Fruit fly (Drosophila melanogaster) whole organism, wandering third instar larva: ENCODE results near the gene CG43931.

Source experiments
- CG32264 ChIP-seq: fragments of 200-800 bp; sonication (Bioruptor generic); optimal IDR thresholded peaks from 2 replicates; lab custom pipeline; 2016; ENCODE audit warnings: missing biosample characterization, missing genetic modification characterization
- CG9705 ChIP-seq: fragments of 200-800 bp; sonication (Bioruptor generic); optimal IDR thresholded peaks from 2 replicates; lab custom pipeline; 2018; ENCODE audit warnings: missing biosample characterization, mild to moderate bottlenecking, missing genetic modification characterization
- Dfd ChIP-seq: fragments of >200 bp; optimal IDR thresholded peaks from 2 replicates; lab custom pipeline; 2017; ENCODE audit warnings: missing biosample characterization, missing genetic modification characterization
- Dif ChIP-seq: fragments of 200-275, 200-300 bp; sonication (Bioruptor generic); optimal IDR thresholded peaks from 2 replicates; lab custom pipeline; 2018; ENCODE audit warnings: missing biosample characterization, missing genetic modification characterization; ENCODE audit not compliant: partially characterized antibody
- GATAd ChIP-seq: sonication (Bioruptor generic); optimal IDR thresholded peaks from 2 replicates; lab custom pipeline; 2016; ENCODE audit warnings: missing biosample characterization, missing genetic modification characterization
- HLH106 ChIP-seq: fragments of 200-800 bp; optimal IDR thresholded peaks from 3 replicates; lab custom pipeline; 2019; ENCODE audit warnings: missing biosample characterization, mild to moderate bottlenecking, missing genetic modification characterization, moderate library complexity
- Hnf4 ChIP-seq: fragments of 200-800 bp; sonication (Bioruptor generic); optimal IDR thresholded peaks from 2 replicates; lab custom pipeline; 2016; ENCODE audit warnings: missing biosample characterization, mild to moderate bottlenecking, missing genetic modification characterization
- Hr78 ChIP-seq: fragments of >200 bp; optimal IDR thresholded peaks from 2 replicates; lab custom pipeline; 2017; ENCODE audit warnings: missing biosample characterization, missing genetic modification characterization
- Hr83 ChIP-seq: fragments of 200-300 bp; sonication (Bioruptor generic); optimal IDR thresholded peaks from 2 replicates; lab custom pipeline; 2016; ENCODE audit warnings: missing biosample characterization, mild to moderate bottlenecking, missing genetic modification characterization, moderate library complexity; ENCODE audit not compliant: poor library complexity, severe bottlenecking
- Jra ChIP-seq: sonication (Bioruptor generic); optimal IDR thresholded peaks from 2 replicates; lab custom pipeline; 2016; ENCODE audit warnings: missing biosample characterization, missing genetic modification characterization
- Mio ChIP-seq: sonication (Bioruptor generic); optimal IDR thresholded peaks from 2 replicates; lab custom pipeline; 2016; ENCODE audit warnings: missing biosample characterization, missing genetic modification characterization
- N ChIP-seq: fragments of >200 bp; optimal IDR thresholded peaks from 2 replicates; lab custom pipeline; 2018; ENCODE audit warnings: missing biosample characterization, missing external identifiers, missing genetic modification characterization
- OdsH ChIP-seq: fragments of 200-800 bp; sonication (Bioruptor generic); optimal IDR thresholded peaks from 2 replicates; lab custom pipeline; 2016; ENCODE audit warnings: missing biosample characterization, mild to moderate bottlenecking, missing genetic modification characterization
- Rel ChIP-seq, 2 experiments: fragments of 200-800 bp; sonication (Bioruptor generic) in 1 of 2; optimal IDR thresholded peaks; 2 replicates in 1 of 2; 3 replicates in 1 of 2; lab custom pipeline; 2016 to 2019; ENCODE audit warnings: mild to moderate bottlenecking in 2 of 2, missing biosample characterization in 2 of 2, missing genetic modification characterization in 2 of 2, moderate library complexity in 1 of 2
- Sp1 ChIP-seq: fragments of 200-800 bp; sonication (Bioruptor generic); optimal IDR thresholded peaks from 3 replicates; lab custom pipeline; 2019; ENCODE audit warnings: missing biosample characterization, mild to moderate bottlenecking, missing genetic modification characterization, moderate library complexity
- Vsx2 ChIP-seq: fragments of 200-300, 225-300 bp; sonication (Bioruptor generic); optimal IDR thresholded peaks from 2 replicates; lab custom pipeline; 2018; ENCODE audit warnings: missing biosample characterization, missing genetic modification characterization; ENCODE audit not compliant: partially characterized antibody
- br ChIP-seq: fragments of 200-800 bp; sonication (Bioruptor generic); optimal IDR thresholded peaks from 2 replicates; lab custom pipeline; 2016; ENCODE audit warnings: missing biosample characterization, missing genetic modification characterization
- brk ChIP-seq: fragments of 200-800 bp; sonication (Bioruptor generic); optimal IDR thresholded peaks from 2 replicates; lab custom pipeline; 2016; ENCODE audit warnings: missing biosample characterization, mild to moderate bottlenecking, missing genetic modification characterization
- dl ChIP-seq, 2 experiments: fragments of 175-275, 200-275 bp in 1 of 2; fragments of 200-275 bp in 1 of 2; sonication (Bioruptor generic); optimal IDR thresholded peaks; lab custom pipeline; 2018; ENCODE audit warnings: mild to moderate bottlenecking in 2 of 2, missing biosample characterization in 2 of 2, missing genetic modification characterization in 2 of 2, moderate library complexity in 2 of 2; ENCODE audit not compliant: partially characterized antibody in 2 of 2, insufficient read depth in 1 of 2
- dmrt93B ChIP-seq: fragments of 200-800 bp; sonication (Bioruptor generic); optimal IDR thresholded peaks from 2 replicates; lab custom pipeline; 2018; ENCODE audit warnings: missing biosample characterization, mild to moderate bottlenecking, missing genetic modification characterization
- ey ChIP-seq: fragments of 200-800 bp; sonication (Bioruptor generic); optimal IDR thresholded peaks from 2 replicates; lab custom pipeline; 2016; ENCODE audit warnings: missing biosample characterization, missing genetic modification characterization
- foxo ChIP-seq, 2 experiments: fragments of 200-800 bp; sonication (Bioruptor generic); optimal IDR thresholded peaks; 2 replicates in 1 of 2; 3 replicates in 1 of 2; lab custom pipeline; 2016 to 2017; ENCODE audit warnings: missing biosample characterization in 2 of 2, missing genetic modification characterization in 2 of 2
- fru ChIP-seq: fragments of 200-800 bp; sonication (Bioruptor generic); optimal IDR thresholded peaks from 3 replicates; lab custom pipeline; 2016; ENCODE audit warnings: missing biosample characterization, mild to moderate bottlenecking, missing genetic modification characterization
- h ChIP-seq: fragments of 200-800 bp; sonication (Bioruptor generic); optimal IDR thresholded peaks from 3 replicates; lab custom pipeline; 2016; ENCODE audit warnings: missing biosample characterization, mild to moderate bottlenecking, missing genetic modification characterization
- jim ChIP-seq: fragments of 175-275, 200-325 bp; sonication (Bioruptor generic); optimal IDR thresholded peaks from 2 replicates; lab custom pipeline; 2016; ENCODE audit warnings: missing biosample characterization, mild to moderate bottlenecking, missing genetic modification characterization
- lola ChIP-seq: fragments of >200 bp; optimal IDR thresholded peaks from 2 replicates; lab custom pipeline; 2017; ENCODE audit warnings: missing biosample characterization, missing genetic modification characterization
- pan ChIP-seq: fragments of >200 bp; optimal IDR thresholded peaks from 2 replicates; lab custom pipeline; 2017
- psq ChIP-seq: fragments of 200-800 bp; sonication (Bioruptor generic); optimal IDR thresholded peaks from 3 replicates; lab custom pipeline; 2017; ENCODE audit warnings: missing biosample characterization, mild to moderate bottlenecking, missing genetic modification characterization, moderate library complexity
- rgr ChIP-seq: fragments of 200-800 bp; sonication (Bioruptor generic); optimal IDR thresholded peaks from 3 replicates; lab custom pipeline; 2016; ENCODE audit warnings: missing biosample characterization, mild to moderate bottlenecking, missing genetic modification characterization
- sage ChIP-seq: fragments of 200-800 bp; sonication (Bioruptor generic); optimal IDR thresholded peaks from 2 replicates; lab custom pipeline; 2016; ENCODE audit warnings: missing biosample characterization, mild to moderate bottlenecking, missing genetic modification characterization
- tai ChIP-seq: sonication (Bioruptor generic); optimal IDR thresholded peaks from 2 replicates; lab custom pipeline; 2016; ENCODE audit warnings: missing biosample characterization, missing genetic modification characterization
- usp ChIP-seq: fragments of >200 bp; optimal IDR thresholded peaks from 2 replicates; lab custom pipeline; 2017; ENCODE audit warnings: missing biosample characterization, missing genetic modification characterization
- woc ChIP-seq: sonication (Bioruptor generic); optimal IDR thresholded peaks from 2 replicates; lab custom pipeline; 2016; ENCODE audit warnings: missing biosample characterization, mild to moderate bottlenecking, missing genetic modification characterization

Gene CG43931

DNA sequence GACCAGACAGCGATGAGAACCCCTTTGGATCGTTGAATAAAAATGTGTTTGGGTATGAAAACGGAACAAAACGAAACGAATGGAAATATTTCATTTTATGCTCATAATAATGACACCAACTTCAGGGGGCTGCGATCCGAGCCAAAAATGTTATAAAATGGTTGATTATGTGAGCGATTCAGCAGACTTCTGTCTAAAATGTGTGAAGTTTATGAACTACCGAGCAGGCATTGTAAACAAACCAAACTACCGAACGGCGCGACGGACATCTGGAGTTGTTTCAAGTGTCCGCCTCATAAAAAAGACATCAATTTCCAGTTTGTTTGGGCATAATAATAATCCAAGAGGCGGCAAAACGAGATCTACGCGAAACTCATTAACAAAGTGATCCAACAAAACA lies 23.1 kb downstream of the CG43931 start:
- TF ChIP-seq Sp1 (GFP tag; lab: Kevin White, UChicago) (no peak), Mio (GFP tag; lab: Kevin White, UChicago) (no peak), usp (no peak), jim (GFP tag; lab: Kevin White, UChicago) (no peak), CG32264 (GFP tag; lab: Kevin White, UChicago) (no peak), tai (GFP tag; lab: Kevin White, UChicago) (no peak), N (GFP tag; lab: Kevin White, UChicago) (no peak), pan (lab: Kevin White, UChicago) (no peak), psq (GFP tag; lab: Kevin White, UChicago) (no peak), brk (GFP tag; lab: Kevin White, UChicago) (no peak), sage (GFP tag; lab: Kevin White, UChicago) (no peak)

DNA sequence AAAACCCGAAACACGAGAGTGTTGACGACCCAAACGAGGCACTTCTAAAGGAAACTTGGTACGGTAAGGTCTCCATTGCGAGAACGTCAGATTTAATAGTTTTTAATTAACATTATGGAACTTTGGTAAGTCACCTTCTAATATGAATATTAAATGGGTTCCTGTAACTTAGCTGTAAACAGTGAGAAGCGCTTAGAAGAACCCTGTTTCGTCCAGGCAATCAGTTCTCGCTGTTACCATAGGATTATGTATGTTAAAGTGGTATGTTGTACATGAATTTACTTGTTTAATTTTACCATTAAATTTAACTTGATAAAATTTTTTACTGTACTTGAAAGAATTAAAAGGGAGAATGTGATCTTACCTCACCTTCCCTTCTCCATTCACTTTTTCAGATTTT lies 24.5 kb downstream of the CG43931 start:
- TF ChIP-seq lola (no peak), Sp1 (GFP tag; lab: Kevin White, UChicago) (no peak), CG9705 (GFP tag; lab: Kevin White, UChicago) (no peak), Vsx2 (no peak), Dfd (GFP tag; lab: Kevin White, UChicago) (no peak), Dif (GFP tag; lab: Kevin White, UChicago) (no peak), foxo (GFP tag; optimal IDR thresholded peaks at IDR 0.05; lab: Kevin White, UChicago) (no peak), pan (lab: Kevin White, UChicago) (no peak)

DNA sequence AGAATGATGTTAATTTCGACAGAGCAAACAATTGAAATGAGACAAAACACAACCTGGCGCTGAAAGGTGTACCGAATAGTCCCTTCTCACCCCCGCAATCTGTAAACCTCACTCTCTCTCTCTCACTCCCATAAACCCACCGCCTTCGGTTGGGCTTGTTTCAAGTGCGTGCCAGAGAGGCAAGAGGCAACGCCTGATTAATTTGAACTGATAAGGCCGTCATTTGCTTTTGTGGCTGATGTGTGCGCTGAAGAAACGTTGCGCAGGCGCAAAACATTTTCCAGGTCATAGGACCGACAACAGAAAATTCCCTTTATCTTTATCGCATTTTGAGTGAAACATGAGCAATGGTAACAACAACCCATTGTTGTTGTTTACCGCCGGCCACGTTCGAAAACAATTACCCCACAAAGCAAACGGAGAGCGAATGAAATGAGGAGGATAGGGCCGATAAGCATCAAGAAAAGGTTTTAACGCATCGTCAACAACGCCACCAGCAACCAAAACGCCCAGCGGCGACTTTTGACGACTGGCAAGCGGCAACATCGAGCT lies 25.0 kb downstream of the CG43931 start:
- TF ChIP-seq Hr83 (GFP tag; lab: Kevin White, UChicago) (no peak), HLH106 (no peak), Dif (GFP tag; lab: Kevin White, UChicago) (no peak), psq (GFP tag; lab: Kevin White, UChicago) (no peak), Sp1 (GFP tag; lab: Kevin White, UChicago) (no peak), CG32264 (GFP tag; lab: Kevin White, UChicago) (no peak), woc (GFP tag; lab: Kevin White, UChicago) (no peak), GATAd (GFP tag; lab: Kevin White, UChicago) (no peak), Rel (GFP tag; optimal IDR thresholded peaks at IDR 0.05; lab: Kevin White, UChicago) (no peak), Rel (tag; optimal IDR thresholded peaks at IDR 0.05; lab: Kevin White, UChicago) (no peak), OdsH (GFP tag; lab: Kevin White, UChicago) (no peak), usp (no peak), br (GFP tag; lab: Kevin White, UChicago) (no peak), Dfd (GFP tag; lab: Kevin White, UChicago) (no peak), dl (GFP tag; optimal IDR thresholded peaks at IDR 0.05; lab: Kevin White, UChicago; ENCODE audit: insufficient read depth in 1 of 2, partially characterized antibody in 2 of 2) (no peak), Hnf4 (GFP tag; lab: Kevin White, UChicago) (no peak), dmrt93B (GFP tag; lab: Kevin White, UChicago) (no peak), CG9705 (GFP tag; lab: Kevin White, UChicago) (no peak), h (GFP tag; lab: Kevin White, UChicago) (no peak), Hr78 (GFP tag; lab: Kevin White, UChicago) (no peak)

DNA sequence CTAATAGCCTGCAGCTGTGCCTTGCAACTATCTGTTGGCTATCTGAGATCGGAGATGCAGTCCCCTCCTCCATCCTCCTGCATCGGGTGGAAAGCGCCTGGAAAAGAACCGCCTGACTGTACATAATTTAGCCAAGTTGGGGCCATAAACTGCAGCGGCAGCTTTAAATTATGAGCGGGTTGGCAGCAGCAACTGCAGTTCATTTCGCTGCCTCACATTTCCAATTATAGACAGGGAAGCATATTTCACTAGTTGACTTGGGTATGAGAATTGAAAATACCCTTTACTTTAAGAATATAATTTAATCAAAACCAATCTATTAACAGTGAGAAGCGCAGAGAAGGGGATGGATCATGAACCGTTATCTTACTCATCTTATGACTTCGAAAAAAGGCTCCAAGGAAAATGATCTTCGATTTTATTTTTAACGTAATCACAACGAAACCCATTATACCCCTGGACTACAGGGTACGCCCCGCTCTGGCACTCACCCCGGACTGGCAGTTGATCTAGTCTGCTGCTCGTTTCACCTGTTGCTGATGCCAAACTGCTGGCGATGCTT lies 25.8 kb downstream of the CG43931 start:
- TF ChIP-seq rgr (GFP tag; lab: Kevin White, UChicago) (peak; percentile 30), foxo (GFP tag; optimal IDR thresholded peaks at IDR 0.05; lab: Kevin White, UChicago) (peak in 1 of 2 experiments; percentile 30), woc (GFP tag; lab: Kevin White, UChicago) (peak; percentile 18), fru (peak; percentile 6), Jra (GFP tag; lab: Kevin White, UChicago) (no peak), Sp1 (GFP tag; lab: Kevin White, UChicago) (no peak), ey (GFP tag; lab: Kevin White, UChicago) (peak; percentile 34)
